Fruit fly (Drosophila melanogaster) whole organism, embryonic: ENCODE measurements around the gene CG15498.

Experiments
- Bdp1 ChIP-seq: fragments of 200-800 bp; sonication (Bioruptor generic); optimal IDR thresholded peaks from 3 replicates; lab custom pipeline; 2016; ENCODE audit warnings: missing biosample characterization, missing genetic modification characterization
- CG10267 ChIP-seq: fragments of 200-800 bp; sonication (Bioruptor generic); optimal IDR thresholded peaks from 2 replicates; lab custom pipeline; 2018; ENCODE audit warnings: missing biosample characterization, mild to moderate bottlenecking, missing genetic modification characterization, moderate library complexity
- CG10565 ChIP-seq: fragments of 200-800 bp; sonication (Bioruptor generic); optimal IDR thresholded peaks from 3 replicates; lab custom pipeline; 2016; ENCODE audit warnings: missing biosample characterization, mild to moderate bottlenecking, missing genetic modification characterization
- CG11504 ChIP-seq: fragments of 200-800 bp; sonication (Bioruptor generic); optimal IDR thresholded peaks from 3 replicates; lab custom pipeline; 2019; ENCODE audit warnings: missing biosample characterization, mild to moderate bottlenecking, missing genetic modification characterization, moderate library complexity
- CG12104 ChIP-seq: fragments of 200-800 bp; sonication (Bioruptor generic); optimal IDR thresholded peaks from 3 replicates; lab custom pipeline; 2016; ENCODE audit warnings: missing biosample characterization, missing genetic modification characterization
- CG12659 ChIP-seq: fragments of 200-800 bp; sonication (Bioruptor generic); optimal IDR thresholded peaks from 3 replicates; lab custom pipeline; 2017; ENCODE audit warnings: mild to moderate bottlenecking, missing biosample characterization, missing genetic modification reagents, missing genetic modification characterization
- CG13424 ChIP-seq: fragments of 200-800 bp; sonication (Bioruptor generic); optimal IDR thresholded peaks from 2 replicates; lab custom pipeline; 2019; ENCODE audit warnings: missing biosample characterization, mild to moderate bottlenecking, missing genetic modification characterization, moderate library complexity
- CG13624 ChIP-seq: fragments of 200-800 bp; sonication (Bioruptor generic); optimal IDR thresholded peaks from 2 replicates; lab custom pipeline; 2016; ENCODE audit warnings: missing biosample characterization, missing genetic modification characterization
- CG15073 ChIP-seq: fragments of 200-800 bp; sonication (Bioruptor generic); optimal IDR thresholded peaks from 2 replicates; lab custom pipeline; 2016; ENCODE audit warnings: missing biosample characterization, missing genetic modification characterization
- CG15269 ChIP-seq: fragments of 200-800 bp; sonication (Bioruptor generic); optimal IDR thresholded peaks from 2 replicates; lab custom pipeline; 2018; ENCODE audit warnings: missing biosample characterization, mild to moderate bottlenecking, missing genetic modification characterization, moderate library complexity
- CG3163 ChIP-seq: fragments of 200-800 bp; sonication (Bioruptor generic); optimal IDR thresholded peaks from 3 replicates; lab custom pipeline; 2016; ENCODE audit warnings: missing biosample characterization, missing genetic modification characterization
- CG32532 ChIP-seq: fragments of 200-800 bp; sonication (Bioruptor generic); IDR thresholded peaks from 2 replicates; pipeline ENCODE4 v1.3.6; 2022; ENCODE audit warnings: missing biosample characterization, missing genetic modification characterization
- CG3281 ChIP-seq: fragments of 200-800 bp; sonication (Bioruptor generic); optimal IDR thresholded peaks from 3 replicates; lab custom pipeline; 2017; ENCODE audit warnings: missing biosample characterization, mild to moderate bottlenecking, missing genetic modification characterization
- CG3995 ChIP-seq: fragments of 200-800 bp; sonication (Bioruptor generic); optimal IDR thresholded peaks from 3 replicates; lab custom pipeline; 2016; ENCODE audit warnings: missing biosample characterization, missing genetic modification characterization
- CG4360 ChIP-seq: fragments of 200-800 bp; sonication (Bioruptor generic); IDR thresholded peaks from 2 replicates; pipeline ENCODE4 v1.3.6; 2022; ENCODE audit warnings: missing biosample characterization, missing genetic modification characterization
- CG4707 ChIP-seq: fragments of 200-800 bp; sonication (Bioruptor generic); optimal IDR thresholded peaks from 2 replicates; lab custom pipeline; 2018; ENCODE audit warnings: missing biosample characterization, mild to moderate bottlenecking, missing genetic modification characterization, moderate library complexity
- CG4820 ChIP-seq: fragments of 200-800 bp; sonication (Bioruptor generic); optimal IDR thresholded peaks from 3 replicates; lab custom pipeline; 2016; ENCODE audit warnings: missing biosample characterization, missing genetic modification characterization
- CG6175 ChIP-seq: fragments of 200-800 bp; sonication (Bioruptor generic); IDR thresholded peaks from 3 replicates; pipeline ENCODE4 v1.3.6; 2022; ENCODE audit warnings: missing biosample characterization, missing genetic modification characterization
- CG6272 ChIP-seq: fragments of 200-800 bp; sonication (Bioruptor generic); IDR thresholded peaks from 2 replicates; pipeline ENCODE4 v1.3.6; 2022; ENCODE audit warnings: missing biosample characterization, missing genetic modification characterization
- CG6654 ChIP-seq: fragments of 200-800 bp; sonication (Bioruptor generic); optimal IDR thresholded peaks from 2 replicates; lab custom pipeline; 2017; ENCODE audit warnings: missing biosample characterization, mild to moderate bottlenecking, missing genetic modification characterization
- CG6854 ChIP-seq: fragments of 200-800 bp; sonication (Bioruptor generic); optimal IDR thresholded peaks from 3 replicates; lab custom pipeline; 2017; ENCODE audit warnings: missing biosample characterization, mild to moderate bottlenecking, missing genetic modification characterization
- CG7928 ChIP-seq: fragments of 200-800 bp; sonication (Bioruptor generic); optimal IDR thresholded peaks from 2 replicates; lab custom pipeline; 2017; ENCODE audit warnings: missing biosample characterization, mild to moderate bottlenecking, missing genetic modification characterization
- CG9797 ChIP-seq: fragments of 200-800 bp; sonication (Bioruptor generic); optimal IDR thresholded peaks from 3 replicates; lab custom pipeline; 2018; ENCODE audit warnings: missing biosample characterization, mild to moderate bottlenecking, missing genetic modification characterization
- D ChIP-seq, 2 experiments: fragments of 200-800 bp in 1 of 2; fragments of >200 bp in 1 of 2; sonication (Bioruptor generic) in 1 of 2; optimal IDR thresholded peaks; 2 replicates in 1 of 2; 3 replicates in 1 of 2; lab custom pipeline; 2017; ENCODE audit warnings: mild to moderate bottlenecking in 1 of 2, missing biosample characterization in 1 of 2, missing genetic modification characterization in 1 of 2, missing genetic modification reagents in 1 of 2
- Dad ChIP-seq: fragments of 200-800 bp; sonication (Bioruptor generic); optimal IDR thresholded peaks from 3 replicates; lab custom pipeline; 2016; ENCODE audit warnings: missing biosample characterization, missing genetic modification characterization
- Dip3 ChIP-seq: fragments of 200-800 bp; sonication (Bioruptor generic); optimal IDR thresholded peaks from 3 replicates; lab custom pipeline; 2016; ENCODE audit warnings: missing biosample characterization, missing genetic modification characterization
- Dll ChIP-seq: fragments of 200-800 bp; sonication (Bioruptor generic); IDR thresholded peaks from 4 replicates; pipeline ENCODE4 v1.3.6; 2022; ENCODE audit warnings: missing biosample characterization, missing genetic modification characterization; ENCODE audit not compliant: partially characterized antibody
- Ets65A ChIP-seq: fragments of 200-800 bp; sonication (Bioruptor generic); peaks from one replicate; lab custom pipeline; 2016; ENCODE audit warnings: missing biosample characterization, missing genetic modification characterization
- MTF-1 ChIP-seq: fragments of 200-800 bp; sonication (Bioruptor generic); optimal IDR thresholded peaks from 2 replicates; lab custom pipeline; 2018; ENCODE audit warnings: missing biosample characterization, mild to moderate bottlenecking, missing genetic modification characterization, borderline replicate concordance
- Max ChIP-seq: fragments of 200-800 bp; sonication (Bioruptor generic); optimal IDR thresholded peaks from 2 replicates; lab custom pipeline; 2016; ENCODE audit warnings: missing biosample characterization, mild to moderate bottlenecking, missing genetic modification characterization
- Med ChIP-seq: fragments of 200-800 bp; sonication (Bioruptor generic); peaks from one replicate; lab custom pipeline; 2016; ENCODE audit warnings: missing biosample characterization, missing genetic modification characterization, mild to moderate bottlenecking, inconsistent platforms, moderate library complexity
- Nf-YA ChIP-seq: fragments of 200-800 bp; sonication (Bioruptor generic); IDR thresholded peaks from 2 replicates; pipeline ENCODE4 v1.3.6; 2022; ENCODE audit warnings: missing biosample characterization, missing genetic modification characterization
- Taf1 ChIP-seq: fragments of 200-800 bp; sonication (Bioruptor generic); IDR thresholded peaks from 2 replicates; pipeline ENCODE4 v1.3.6; 2022; ENCODE audit warnings: missing biosample characterization, missing genetic modification characterization
- Trl ChIP-seq, 3 experiments: fragments of >200 bp in 2 of 3; fragments of 200-800 bp in 1 of 3; sonication (Bioruptor generic) in 1 of 3; optimal IDR thresholded peaks; 2 replicates in 1 of 3; 3 replicates in 2 of 3; lab custom pipeline; 2016 to 2017; ENCODE audit warnings: missing biosample characterization in 1 of 3, missing genetic modification characterization in 1 of 3
- Xrp1 ChIP-seq: fragments of 200-800 bp; sonication (Bioruptor generic); IDR thresholded peaks from 2 replicates; pipeline ENCODE4 v1.3.6; 2022; ENCODE audit warnings: missing biosample characterization, missing genetic modification characterization
- ase ChIP-seq: fragments of 200-800 bp; sonication (Bioruptor generic); IDR thresholded peaks from 3 replicates; pipeline ENCODE4 v1.3.6; 2022; ENCODE audit warnings: missing biosample characterization, missing genetic modification characterization
- cato ChIP-seq: fragments of 200-800 bp; sonication (Bioruptor generic); optimal IDR thresholded peaks from 2 replicates; lab custom pipeline; 2016; ENCODE audit warnings: missing biosample characterization, missing genetic modification characterization, borderline replicate concordance
- caup ChIP-seq: fragments of 200-800 bp; sonication (Bioruptor generic); optimal IDR thresholded peaks from 3 replicates; lab custom pipeline; 2017; ENCODE audit warnings: missing biosample characterization, mild to moderate bottlenecking, missing genetic modification characterization, moderate library complexity; ENCODE audit not compliant: severe bottlenecking
- crol ChIP-seq: fragments of 200-800 bp; sonication (Bioruptor generic); IDR thresholded peaks from 2 replicates; pipeline ENCODE4 v1.3.6; 2022; ENCODE audit warnings: missing biosample characterization, missing genetic modification characterization
- danr ChIP-seq: fragments of 200-800 bp; sonication (Bioruptor generic); IDR thresholded peaks from 2 replicates; pipeline ENCODE4 v1.3.6; 2022; ENCODE audit warnings: missing biosample characterization, missing genetic modification characterization
- fru ChIP-seq: fragments of >200 bp; optimal IDR thresholded peaks from 2 replicates; lab custom pipeline; 2017
- h ChIP-seq: fragments of >200 bp; optimal IDR thresholded peaks from 2 replicates; lab custom pipeline; 2017
- kah ChIP-seq: fragments of 200-800 bp; sonication (Bioruptor generic); optimal IDR thresholded peaks from 2 replicates; lab custom pipeline; 2018; ENCODE audit warnings: missing biosample characterization, mild to moderate bottlenecking, missing genetic modification characterization
- mirr ChIP-seq: fragments of 200-800 bp; sonication (Bioruptor generic); optimal IDR thresholded peaks from 3 replicates; lab custom pipeline; 2018; ENCODE audit warnings: missing biosample characterization, mild to moderate bottlenecking, missing genetic modification characterization
- rib ChIP-seq: fragments of 200-800 bp; sonication (Bioruptor generic); IDR thresholded peaks from 2 replicates; pipeline ENCODE4 v1.3.6; 2022; ENCODE audit warnings: missing biosample characterization, missing genetic modification characterization
- sd ChIP-seq: fragments of 200-800 bp; sonication (Bioruptor generic); optimal IDR thresholded peaks from 3 replicates; lab custom pipeline; 2018; ENCODE audit warnings: missing biosample characterization, mild to moderate bottlenecking, missing genetic modification characterization, moderate library complexity
- sna ChIP-seq: fragments of 200-800 bp; sonication (Bioruptor generic); IDR thresholded peaks from 2 replicates; pipeline ENCODE4 v1.3.6; 2022; ENCODE audit warnings: missing biosample characterization, missing genetic modification characterization; ENCODE audit not compliant: partially characterized antibody
- sqz ChIP-seq: fragments of 200-800 bp; sonication (Bioruptor generic); optimal IDR thresholded peaks from 3 replicates; lab custom pipeline; 2018; ENCODE audit warnings: missing biosample characterization, mild to moderate bottlenecking, missing genetic modification characterization
- vvl ChIP-seq: fragments of 200-800 bp; sonication (Bioruptor generic); IDR thresholded peaks from 2 replicates; pipeline ENCODE4 v1.3.6; 2022; ENCODE audit warnings: missing biosample characterization, missing genetic modification characterization

Gene CG15498

DNA sequence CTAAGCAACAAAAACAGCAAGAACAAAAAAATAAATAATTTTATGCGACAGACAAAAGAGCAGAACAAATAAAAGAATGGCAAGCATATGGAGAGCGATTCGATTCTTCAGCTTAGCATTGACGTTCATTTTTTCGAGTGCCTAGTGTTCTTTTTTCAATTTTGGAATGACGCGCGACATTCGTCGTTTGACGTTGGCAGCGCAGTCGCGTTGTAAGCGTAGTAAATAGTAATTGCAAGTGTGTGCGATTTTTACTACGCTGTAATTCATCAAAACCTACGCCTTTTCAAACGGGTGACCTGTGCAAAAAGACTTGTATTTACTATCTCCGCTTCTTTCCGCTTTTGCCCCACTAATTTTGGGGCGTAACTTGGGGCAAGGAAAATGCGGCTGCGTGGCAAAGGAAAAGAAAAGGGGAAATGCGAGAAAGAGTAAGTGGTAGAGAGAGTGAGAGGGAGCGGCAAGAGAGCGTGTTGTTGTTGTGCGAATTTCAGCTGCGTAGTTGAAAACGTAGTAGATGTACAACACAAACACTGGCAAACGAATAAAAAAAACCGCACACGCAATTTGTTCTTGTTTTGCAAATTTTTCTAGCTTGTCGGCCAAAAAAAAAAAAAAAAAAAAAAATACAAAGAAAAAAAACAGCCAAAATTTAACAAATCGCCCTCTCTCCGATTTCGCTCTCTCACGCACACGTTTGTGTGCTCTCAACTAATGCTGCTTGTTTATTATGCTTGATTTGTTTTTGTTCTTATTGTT, 12.6 kb upstream of the CG15498 start (continued):
- TF ChIP-seq sqz (GFP tag; lab: Kevin White, UChicago), result peak; percentile 53
- TF ChIP-seq Nf-YA (GFP tag; lab: Robert Waterston, UW), result no peak
- TF ChIP-seq CG11504 (tag; lab: Kevin White, UChicago), result peak; percentile 56
- no peak for TF ChIP-seq sna
- TF ChIP-seq Ets65A, result no peak
- TF ChIP-seq Taf1 (GFP tag; lab: Robert Waterston, UW), result no peak
- peak; percentile 84 for TF ChIP-seq CG13624 (GFP tag; lab: Kevin White, UChicago)
- TF ChIP-seq h (lab: Kevin White, UChicago), result no peak
- TF ChIP-seq CG10565 (GFP tag; lab: Kevin White, UChicago), result no peak
- TF ChIP-seq danr, result no peak
- TF ChIP-seq ase, result no peak
- TF ChIP-seq cato (GFP tag; lab: Kevin White, UChicago), result no peak
- TF ChIP-seq sd (tag; lab: Kevin White, UChicago), result no peak
- no peak for TF ChIP-seq CG12104 (GFP tag; lab: Kevin White, UChicago)
- TF ChIP-seq MTF-1 (GFP tag; lab: Kevin White, UChicago), result no peak
- no peak for TF ChIP-seq CG3995 (GFP tag; lab: Kevin White, UChicago)
- peak; percentile 23; the same call in 1 of the 2 replicates for TF ChIP-seq CG4360 (GFP tag; lab: Robert Waterston, UW)
- TF ChIP-seq CG7928 (GFP tag; lab: Kevin White, UChicago), result no peak
- no peak for TF ChIP-seq CG4820 (GFP tag; lab: Kevin White, UChicago)
- TF ChIP-seq Med (GFP tag; lab: Kevin White, UChicago), result peak; percentile 1
- TF ChIP-seq Trl (optimal IDR thresholded peaks at IDR 0.05; lab: Kevin White, UChicago), result peak; percentile 56 to 92
- TF ChIP-seq Trl (GFP tag; optimal IDR thresholded peaks at IDR 0.05; lab: Kevin White, UChicago), result no peak
- no peak for TF ChIP-seq CG4707 (GFP tag; lab: Kevin White, UChicago)
- no peak for TF ChIP-seq CG12659
- peak; percentile 14 for TF ChIP-seq CG6854
- peak; percentile 49; the same call in 1 of the 2 replicates for TF ChIP-seq CG32532 (GFP tag; lab: Robert Waterston, UW)
- TF ChIP-seq Xrp1, result no peak
- TF ChIP-seq vvl, result peak; percentile 12; the same call in 1 of the 2 replicates
- TF ChIP-seq Dad, result no peak
- no peak for TF ChIP-seq CG6654 (GFP tag; lab: Kevin White, UChicago)
- no peak for TF ChIP-seq Dip3 (GFP tag; lab: Kevin White, UChicago)
- TF ChIP-seq CG10267 (tag; lab: Kevin White, UChicago), result no peak
- TF ChIP-seq mirr (GFP tag; lab: Kevin White, UChicago), result no peak
- TF ChIP-seq fru (lab: Kevin White, UChicago), result no peak
- TF ChIP-seq CG13424, result no peak
- TF ChIP-seq CG6272 (GFP tag; lab: Robert Waterston, UW), result no peak
- no peak for TF ChIP-seq CG3163
- peak; percentile 50; the same call in 1 of the 2 replicates for TF ChIP-seq crol (GFP tag; lab: Robert Waterston, UW)
- TF ChIP-seq CG15269, result no peak
- TF ChIP-seq CG6175 (GFP tag; lab: Robert Waterston, UW), result 0 out of 3 replicates have a peak, but pooled peaks have one; percentile 20
- TF ChIP-seq caup, result no peak
- TF ChIP-seq rib (GFP tag; lab: Robert Waterston, UW), result peak; percentile 72
- TF ChIP-seq D (optimal IDR thresholded peaks at IDR 0.05; lab: Kevin White, UChicago), result no peak
- TF ChIP-seq D (GFP tag; optimal IDR thresholded peaks at IDR 0.05; lab: Kevin White, UChicago), result no peak
- TF ChIP-seq CG15073 (GFP tag; lab: Kevin White, UChicago), result no peak
- TF ChIP-seq CG9797 (GFP tag; lab: Kevin White, UChicago), result no peak
- TF ChIP-seq Bdp1 (GFP tag; lab: Kevin White, UChicago), result no peak
- TF ChIP-seq Dll, result no peak
- TF ChIP-seq kah, result no peak
- no peak for TF ChIP-seq Max (GFP tag; lab: Kevin White, UChicago)
- TF ChIP-seq CG3281, result peak; percentile 10
